Fruit fly (Drosophila melanogaster): Measurements from ENCODE around the gene Tim9a.

The Tim9a gene

dm6 chrX:13337454-13337853, 47.6 kb upstream of the Tim9a start, which contains the start of gene RpS15Aa (continued):
- peak; percentile 41 for TF ChIP-seq Nf-YB (GFP tag; optimal IDR thresholded peaks at IDR 0.05)
- peak; percentile 69 for TF ChIP-seq Antp (GFP tag; optimal IDR thresholded peaks at IDR 0.05)
- TF ChIP-seq ham (GFP tag; IDR thresholded peaks at IDR 0.05): no peak
- TF ChIP-seq Tbp (GFP tag; optimal IDR thresholded peaks at IDR 0.05): peak; percentile 3
- TF ChIP-seq CG13894 (tag; optimal IDR thresholded peaks at IDR 0.05): peak; percentile 55
- TF ChIP-seq slp2 (GFP tag; optimal IDR thresholded peaks at IDR 0.05): peak; percentile 77
- TF ChIP-seq CrebB (tag; optimal IDR thresholded peaks at IDR 0.05): peak; percentile 73
- 0 out of 2 replicates have a peak, but pooled peaks have one; percentile 17 for TF ChIP-seq ro (GFP tag; IDR thresholded peaks at IDR 0.05)
- peak; percentile 64; the same call in 3 of the 4 replicates for TF ChIP-seq Gug (GFP tag; IDR thresholded peaks at IDR 0.05)
- peak; percentile 48 for TF ChIP-seq CoRest (tag; optimal IDR thresholded peaks at IDR 0.05)
- TF ChIP-seq CG6689 (GFP tag; IDR thresholded peaks at IDR 0.05): peak; percentile 63
- peak; percentile 47 for TF ChIP-seq CG6254 (GFP tag; optimal IDR thresholded peaks at IDR 0.05)
- peak; percentile 66 for TF ChIP-seq PHDP (tag; optimal IDR thresholded peaks at IDR 0.05)
- peak; percentile 86 for TF ChIP-seq CG13775 (GFP tag; optimal IDR thresholded peaks at IDR 0.05)
- peak; percentile 84 for TF ChIP-seq CG34376 (GFP tag; optimal IDR thresholded peaks at IDR 0.05)
- peak; percentile 21 for TF ChIP-seq Sin3A (optimal IDR thresholded peaks at IDR 0.05)
- peak; percentile 61 for TF ChIP-seq CG11723 (GFP tag; optimal IDR thresholded peaks at IDR 0.05)
- peak; percentile 83 for TF ChIP-seq Fer1 (GFP tag; optimal IDR thresholded peaks at IDR 0.05)
- peak; percentile 71 for TF ChIP-seq odd (GFP tag; optimal IDR thresholded peaks at IDR 0.05)
- no peak for TF ChIP-seq hkb (optimal IDR thresholded peaks at IDR 0.05)
- peak; percentile 70 for TF ChIP-seq hkb (GFP tag; IDR thresholded peaks at IDR 0.05)
- TF ChIP-seq run (tag; optimal IDR thresholded peaks at IDR 0.05): peak; percentile 38
- TF ChIP-seq CG12236 (GFP tag; optimal IDR thresholded peaks at IDR 0.05): peak; percentile 57
- peak; percentile 83 for TF ChIP-seq CG17568 (GFP tag; optimal IDR thresholded peaks at IDR 0.05)
- peak; percentile 40 for TF ChIP-seq emc (GFP tag; optimal IDR thresholded peaks at IDR 0.05)
- peak; percentile 78 for TF ChIP-seq H15 (GFP tag; IDR thresholded peaks at IDR 0.05)
- peak; percentile 89 for TF ChIP-seq CG2199 (GFP tag; IDR thresholded peaks at IDR 0.05)
- peak; percentile 86 for TF ChIP-seq CG6813 (GFP tag; optimal IDR thresholded peaks at IDR 0.05)
- peak; percentile 40 for TF ChIP-seq CG13287 (GFP tag; IDR thresholded peaks at IDR 0.05; ENCODE audit: partially characterized antibody)
- peak; percentile 11 for TF ChIP-seq CG34224 (GFP tag; IDR thresholded peaks at IDR 0.05; ENCODE audit: partially characterized antibody)
- TF ChIP-seq CG18011 (GFP tag; optimal IDR thresholded peaks at IDR 0.05): peak; percentile 49
- TF ChIP-seq CG1602 (GFP tag; optimal IDR thresholded peaks at IDR 0.05): peak; percentile 44
- peak; percentile 78 for TF ChIP-seq pho (GFP tag; optimal IDR thresholded peaks at IDR 0.05)
- peak; percentile 48 for TF ChIP-seq CG8924 (tag; optimal IDR thresholded peaks at IDR 0.05)
- peak; percentile 39 for TF ChIP-seq ems (GFP tag; optimal IDR thresholded peaks at IDR 0.05)
- TF ChIP-seq Mrtf (GFP tag; IDR thresholded peaks at IDR 0.05): peak; percentile 76; the same call in 2 of the 3 replicates
- TF ChIP-seq Camta (GFP tag; optimal IDR thresholded peaks at IDR 0.05): peak; percentile 74
- TF ChIP-seq zfh1 (GFP tag; IDR thresholded peaks at IDR 0.05): peak; percentile 88
- peak; percentile 14 for TF ChIP-seq Oli (tag; optimal IDR thresholded peaks at IDR 0.05)
- TF ChIP-seq inv (GFP tag; IDR thresholded peaks at IDR 0.05; ENCODE audit: partially characterized antibody): peak; percentile 48; the same call in 1 of the 2 replicates
- TF ChIP-seq fru (optimal IDR thresholded peaks at IDR 0.05): no peak
- peak; percentile 67 for TF ChIP-seq CG10274 (GFP tag; optimal IDR thresholded peaks at IDR 0.05)
- TF ChIP-seq CG12071 (GFP tag; optimal IDR thresholded peaks at IDR 0.05): peak; percentile 76
- peak; percentile 62 for TF ChIP-seq CG1647 (GFP tag; optimal IDR thresholded peaks at IDR 0.05)
- peak; percentile 58 for TF ChIP-seq salm (tag; optimal IDR thresholded peaks at IDR 0.05)
- peak; percentile 47 for TF ChIP-seq CG17186 (GFP tag; optimal IDR thresholded peaks at IDR 0.05)
- peak; percentile 49; the same call in 1 of the 2 replicates for TF ChIP-seq gt (GFP tag; IDR thresholded peaks at IDR 0.05)
- TF ChIP-seq CG9609 (GFP tag; optimal IDR thresholded peaks at IDR 0.05): peak; percentile 77
- TF ChIP-seq Adf1 (GFP tag; IDR thresholded peaks at IDR 0.05): peak; percentile 39
- peak; percentile 58 for TF ChIP-seq tap (tag; optimal IDR thresholded peaks at IDR 0.05)
- TF ChIP-seq maf-S (GFP tag; optimal IDR thresholded peaks at IDR 0.05): peak; percentile 59
- TF ChIP-seq Dll (GFP tag; IDR thresholded peaks at IDR 0.05; ENCODE audit: partially characterized antibody): no peak
